Worm (Caenorhabditis elegans) whole organism, L2 larva: ENCODE results near the gene npr-32.

Source experiments
- aly-2 ChIP-seq: fragments of 150-350 bp; optimal IDR thresholded peaks from 2 replicates; lab custom pipeline; 2014; ENCODE audit warnings: missing biosample characterization, missing genetic modification characterization
- egl-27 ChIP-seq: sonication (generic microtip); optimal IDR thresholded peaks from 3 replicates; lab custom pipeline; 2017; ENCODE audit warnings: missing biosample characterization, missing genetic modification reagents, missing genetic modification characterization
- fos-1 ChIP-seq: fragments of 150-350 bp; optimal IDR thresholded peaks from 2 replicates; lab custom pipeline; 2014; ENCODE audit warnings: missing biosample characterization, missing genetic modification characterization
- lin-11 ChIP-seq: fragments of 150-350 bp; sonication (generic microtip); optimal IDR thresholded peaks from 2 replicates; lab custom pipeline; 2014; ENCODE audit warnings: missing biosample characterization, missing genetic modification characterization, inconsistent platforms, mixed read lengths
- lin-13 ChIP-seq: fragments of 150-350 bp; optimal IDR thresholded peaks from 2 replicates; lab custom pipeline; 2014; ENCODE audit warnings: missing biosample characterization, missing genetic modification reagents, missing genetic modification characterization
- lsy-2 ChIP-seq, 2 experiments: fragments of 150-350 bp in 1 of 2; sonication (generic microtip) in 1 of 2; optimal IDR thresholded peaks; 2 replicates each; lab custom pipeline; 2014 to 2017; ENCODE audit warnings: missing biosample characterization in 2 of 2, missing genetic modification characterization in 2 of 2
- mab-5 ChIP-seq: fragments of 150-350 bp; optimal IDR thresholded peaks from 2 replicates; lab custom pipeline; 2014; ENCODE audit warnings: missing biosample characterization, missing genetic modification characterization
- nhr-11 ChIP-seq: fragments of 150-350 bp; optimal IDR thresholded peaks from 2 replicates; lab custom pipeline; 2014; ENCODE audit warnings: missing biosample characterization, missing genetic modification characterization
- nhr-12 ChIP-seq: fragments of 150-350 bp; optimal IDR thresholded peaks from 2 replicates; lab custom pipeline; 2014; ENCODE audit warnings: missing biosample characterization, missing genetic modification characterization
- skn-1 ChIP-seq: sonication (generic microtip); optimal IDR thresholded peaks from 2 replicates; lab custom pipeline; 2017; ENCODE audit warnings: missing biosample characterization, missing genetic modification characterization
- unc-55 ChIP-seq: fragments of 150-350 bp; sonication (generic microtip); optimal IDR thresholded peaks from 3 replicates; lab custom pipeline; 2014; ENCODE audit warnings: missing biosample characterization, missing genetic modification reagents, missing genetic modification characterization
- zag-1 ChIP-seq: fragments of 150-350 bp; optimal IDR thresholded peaks from 2 replicates; lab custom pipeline; 2014; ENCODE audit warnings: missing biosample characterization, missing genetic modification characterization

DNA sequence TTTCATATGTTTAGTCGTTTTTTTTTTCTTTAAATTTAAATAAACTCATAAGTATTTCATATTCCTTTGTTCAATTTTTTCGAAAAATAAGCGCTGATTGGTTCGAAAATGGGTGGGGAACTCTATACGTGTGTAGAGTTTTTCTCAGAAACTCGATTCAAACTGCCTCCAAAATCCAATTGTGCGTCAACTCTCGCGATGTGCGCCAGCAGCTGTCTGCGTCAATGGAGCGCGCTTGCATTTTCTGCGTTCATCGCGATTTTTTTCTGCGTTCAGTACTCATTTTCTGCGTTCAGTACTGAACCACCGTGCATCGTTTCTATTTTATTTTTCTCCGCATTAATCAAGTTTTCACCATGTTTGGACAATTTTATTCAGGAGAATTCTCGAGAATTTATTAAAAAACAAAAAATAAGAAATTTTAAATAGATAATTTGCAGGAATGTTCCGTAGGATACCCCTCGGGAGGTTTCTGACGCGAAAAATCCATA, 18.9 kb upstream of the npr-32 start, which contains the start of gene eelo-2:
- peak; percentile 100 for TF ChIP-seq unc-55 (GFP tag; lab: Kevin White, UChicago)
- peak; percentile 95 for TF ChIP-seq zag-1 (tag; lab: Kevin White, UChicago)
- TF ChIP-seq aly-2 (tag; lab: Kevin White, UChicago), result peak; percentile 75
- TF ChIP-seq lin-11, result peak; percentile 97
- TF ChIP-seq nhr-12 (tag; lab: Kevin White, UChicago), result peak; percentile 77
- TF ChIP-seq fos-1 (tag; lab: Kevin White, UChicago), result peak; percentile 98
- peak; percentile 44 for TF ChIP-seq skn-1 (tag; lab: Kevin White, UChicago)
- TF ChIP-seq mab-5 (tag; lab: Kevin White, UChicago), result peak; percentile 97
- TF ChIP-seq egl-27 (tag; lab: Kevin White, UChicago), result peak; percentile 98
- TF ChIP-seq nhr-11, result no peak
- peak; percentile 98 for TF ChIP-seq lin-13 (GFP tag; lab: Kevin White, UChicago)
- TF ChIP-seq lsy-2 (tag; optimal IDR thresholded peaks at IDR 0.05; lab: Kevin White, UChicago), result peak; percentile 96 to 97
